Fruit fly (Drosophila melanogaster): ENCODE results near the gene mtrm.

dm6 chr3L:8453443-8454360 is 40.9 kb downstream of the mtrm start:
- TF ChIP-seq CTCF (optimal IDR thresholded peaks at IDR 0.05) (no peak), CG8478 (optimal IDR thresholded peaks at IDR 0.05) (no peak)

Data from S2 (cell line).